Fruit fly (Drosophila melanogaster) whole organism, embryonic: ENCODE results near the gene lectin-37Da.

Experiments used
- Antp ChIP-seq: fragments of 200-800 bp; sonication (Bioruptor generic); optimal IDR thresholded peaks from 3 replicates; lab custom pipeline; 2016; ENCODE audit warnings: missing biosample characterization, missing genetic modification characterization
- Atf6 ChIP-seq: fragments of 200-800 bp; sonication (Bioruptor generic); IDR thresholded peaks from 2 replicates; pipeline ENCODE4 v1.3.6; 2022; ENCODE audit warnings: missing biosample characterization, missing genetic modification characterization
- Awh ChIP-seq: fragments of 200-800 bp; sonication (Bioruptor generic); IDR thresholded peaks from 2 replicates; pipeline ENCODE4, ENCODE4 v1.3.6; 2022; ENCODE audit warnings: missing biosample characterization, missing genetic modification characterization
- CG10366 ChIP-seq: fragments of 200-800 bp; sonication (Bioruptor generic); IDR thresholded peaks from 2 replicates; pipeline ENCODE4 v1.3.6; 2022; ENCODE audit warnings: missing biosample characterization, missing genetic modification characterization
- CG10462 ChIP-seq: fragments of 200-800 bp; sonication (Bioruptor generic); optimal IDR thresholded peaks from 2 replicates; lab custom pipeline; 2016; ENCODE audit warnings: missing biosample characterization, missing genetic modification characterization
- CG10543 ChIP-seq: fragments of 200-800 bp; sonication (Bioruptor generic); optimal IDR thresholded peaks from 3 replicates; lab custom pipeline; 2017; ENCODE audit warnings: missing biosample characterization, mild to moderate bottlenecking, missing genetic modification characterization, moderate library complexity
- CG12219 ChIP-seq: fragments of 200-800 bp; sonication (Bioruptor generic); optimal IDR thresholded peaks from 3 replicates; lab custom pipeline; 2018; ENCODE audit warnings: missing biosample characterization, mild to moderate bottlenecking, missing genetic modification characterization
- CG12769 ChIP-seq: fragments of 200-800 bp; sonication (Bioruptor generic); optimal IDR thresholded peaks from 2 replicates; lab custom pipeline; 2019; ENCODE audit warnings: missing biosample characterization, mild to moderate bottlenecking, missing genetic modification characterization, moderate library complexity
- CG15011 ChIP-seq: fragments of 200-800 bp; sonication (Bioruptor generic); optimal IDR thresholded peaks from 3 replicates; lab custom pipeline; 2018; ENCODE audit warnings: missing biosample characterization, mild to moderate bottlenecking, missing genetic modification characterization
- CG15073 ChIP-seq: fragments of 200-800 bp; sonication (Bioruptor generic); optimal IDR thresholded peaks from 2 replicates; lab custom pipeline; 2016; ENCODE audit warnings: missing biosample characterization, missing genetic modification characterization
- CG16863 ChIP-seq: fragments of 200-800 bp; sonication (Bioruptor generic); optimal IDR thresholded peaks from 3 replicates; lab custom pipeline; 2016; ENCODE audit warnings: missing biosample characterization, missing genetic modification characterization
- CG18764 ChIP-seq: fragments of 200-800 bp; sonication (Bioruptor generic); optimal IDR thresholded peaks from 3 replicates; lab custom pipeline; 2016; ENCODE audit warnings: missing biosample characterization, missing genetic modification characterization
- CG2120 ChIP-seq: fragments of 200-800 bp; sonication (Bioruptor generic); optimal IDR thresholded peaks from 3 replicates; lab custom pipeline; 2016; ENCODE audit warnings: missing biosample characterization, missing genetic modification characterization
- CG2199 ChIP-seq: fragments of 200-800 bp; sonication (Bioruptor generic); IDR thresholded peaks from 3 replicates; pipeline ENCODE4 v1.3.6; 2022; ENCODE audit warnings: missing biosample characterization, missing genetic modification characterization
- CG2202 ChIP-seq: fragments of 200-800 bp; sonication (Bioruptor generic); optimal IDR thresholded peaks from 2 replicates; lab custom pipeline; 2018; ENCODE audit warnings: missing biosample characterization, mild to moderate bottlenecking, missing genetic modification characterization
- CG3163 ChIP-seq: fragments of 200-800 bp; sonication (Bioruptor generic); optimal IDR thresholded peaks from 3 replicates; lab custom pipeline; 2016; ENCODE audit warnings: missing biosample characterization, missing genetic modification characterization
- CG43689 ChIP-seq: fragments of 200-800 bp; sonication (Bioruptor generic); IDR thresholded peaks from 2 replicates; pipeline ENCODE4 v1.3.6; 2022; ENCODE audit warnings: missing biosample characterization, missing genetic modification characterization
- CG4617 ChIP-seq: fragments of 200-800 bp; sonication (Bioruptor generic); optimal IDR thresholded peaks from 3 replicates; lab custom pipeline; 2016; ENCODE audit warnings: missing biosample characterization, missing genetic modification characterization, borderline replicate concordance
- CG4854 ChIP-seq: fragments of 200-800 bp; sonication (Bioruptor generic); optimal IDR thresholded peaks from 2 replicates; lab custom pipeline; 2016; ENCODE audit warnings: missing biosample characterization, missing genetic modification characterization, inconsistent platforms
- CG6791 ChIP-seq: fragments of 200-800 bp; sonication (Bioruptor generic); IDR thresholded peaks from 3 replicates; pipeline ENCODE4 v1.3.6; 2022; ENCODE audit warnings: missing biosample characterization, missing genetic modification characterization; ENCODE audit not compliant: partially characterized antibody
- CG7556 ChIP-seq: fragments of 200-800 bp; sonication (Bioruptor generic); optimal IDR thresholded peaks from 2 replicates; lab custom pipeline; 2017; ENCODE audit warnings: missing biosample characterization, mild to moderate bottlenecking, missing genetic modification characterization
- CoRest ChIP-seq: fragments of 200-800 bp; sonication (Bioruptor generic); optimal IDR thresholded peaks from 3 replicates; lab custom pipeline; 2018; ENCODE audit warnings: missing biosample characterization, mild to moderate bottlenecking, missing genetic modification characterization, moderate library complexity
- Dad ChIP-seq: fragments of 200-800 bp; sonication (Bioruptor generic); optimal IDR thresholded peaks from 3 replicates; lab custom pipeline; 2016; ENCODE audit warnings: missing biosample characterization, missing genetic modification characterization
- Dbx ChIP-seq: fragments of 200-800 bp; sonication (Bioruptor generic); IDR thresholded peaks from 3 replicates; pipeline ENCODE4 v1.3.6; 2022; ENCODE audit warnings: missing biosample characterization, missing genetic modification characterization
- Dip2 ChIP-seq: fragments of 200-800 bp; sonication (Bioruptor generic); IDR thresholded peaks from 2 replicates; pipeline ENCODE4 v1.3.6; 2022; ENCODE audit warnings: missing biosample characterization, missing genetic modification characterization
- Dref ChIP-seq: fragments of 200-800 bp; sonication (Bioruptor generic); IDR thresholded peaks from 2 replicates; pipeline ENCODE4 v1.3.6; 2022; ENCODE audit warnings: missing biosample characterization, missing genetic modification characterization
- Gsc ChIP-seq: fragments of 200-800 bp; sonication (Bioruptor generic); IDR thresholded peaks from 2 replicates; pipeline ENCODE4 v1.3.6; 2022; ENCODE audit warnings: missing biosample characterization, missing genetic modification characterization
- Hr78 ChIP-seq, 2 experiments: fragments of 200-800 bp in 1 of 2; fragments of >200 bp in 1 of 2; sonication (Bioruptor generic) in 1 of 2; optimal IDR thresholded peaks; 2 replicates each; lab custom pipeline; 2017 to 2019; ENCODE audit warnings: missing biosample characterization in 2 of 2, missing genetic modification characterization in 2 of 2, mild to moderate bottlenecking in 1 of 2, moderate library complexity in 1 of 2
- MTF-1 ChIP-seq: fragments of 200-800 bp; sonication (Bioruptor generic); optimal IDR thresholded peaks from 2 replicates; lab custom pipeline; 2018; ENCODE audit warnings: missing biosample characterization, mild to moderate bottlenecking, missing genetic modification characterization, borderline replicate concordance
- NfI ChIP-seq: fragments of 200-800 bp; sonication (Bioruptor generic); optimal IDR thresholded peaks from 3 replicates; lab custom pipeline; 2018; ENCODE audit warnings: missing biosample characterization, mild to moderate bottlenecking, missing genetic modification characterization, moderate library complexity
- Rfx ChIP-seq: fragments of 200-800 bp; sonication (Bioruptor generic); IDR thresholded peaks from 2 replicates; pipeline ENCODE4 v1.3.6; 2022; ENCODE audit warnings: missing biosample characterization, missing genetic modification characterization
- Sry-δ ChIP-seq: fragments of 200-800 bp; sonication (Bioruptor generic); optimal IDR thresholded peaks from 2 replicates; lab custom pipeline; 2016; ENCODE audit warnings: missing biosample characterization, missing genetic modification characterization
- ab ChIP-seq: fragments of 200-800 bp; sonication (Bioruptor generic); optimal IDR thresholded peaks from 2 replicates; lab custom pipeline; 2016; ENCODE audit warnings: missing biosample characterization, missing genetic modification characterization
- bsh ChIP-seq, 2 experiments: fragments of 200-800 bp; sonication (Bioruptor generic); optimal IDR thresholded peaks; 2 replicates each; lab custom pipeline; 2017 to 2018; ENCODE audit warnings: mild to moderate bottlenecking in 2 of 2, missing biosample characterization in 2 of 2, missing genetic modification characterization in 2 of 2, moderate library complexity in 1 of 2
- chinmo ChIP-seq: fragments of 200-800 bp; sonication (Bioruptor generic); IDR thresholded peaks from 4 replicates; pipeline ENCODE4 v1.3.6; 2022; ENCODE audit warnings: missing biosample characterization, missing genetic modification characterization; ENCODE audit not compliant: partially characterized antibody
- ci ChIP-seq: fragments of 200-800 bp; sonication (Bioruptor generic); IDR thresholded peaks from 3 replicates; pipeline ENCODE4 v1.3.6; 2022; ENCODE audit warnings: missing biosample characterization, missing genetic modification characterization
- cwo ChIP-seq: fragments of 200-800 bp; sonication (Bioruptor generic); optimal IDR thresholded peaks from 3 replicates; lab custom pipeline; 2017; ENCODE audit warnings: missing biosample characterization, missing genetic modification characterization, mild to moderate bottlenecking, moderate library complexity, missing genetic modification reagents
- ftz-f1 ChIP-seq: fragments of 200-800 bp; sonication (Bioruptor generic); optimal IDR thresholded peaks from 2 replicates; lab custom pipeline; 2016; ENCODE audit warnings: missing biosample characterization, missing genetic modification characterization
- lola ChIP-seq, 3 experiments: fragments of >200 bp in 2 of 3; fragments of 200-800 bp in 1 of 3; sonication (Bioruptor generic) in 1 of 3; optimal IDR thresholded peaks; 2 replicates each; lab custom pipeline; 2017 to 2019; ENCODE audit warnings: missing biosample characterization in 3 of 3, missing genetic modification characterization in 3 of 3, mild to moderate bottlenecking in 1 of 3, moderate library complexity in 1 of 3
- org-1 ChIP-seq: fragments of 200-800 bp; sonication (Bioruptor generic); optimal IDR thresholded peaks from 2 replicates; lab custom pipeline; 2017; ENCODE audit warnings: missing biosample characterization, missing genetic modification characterization
- repo ChIP-seq: fragments of 200-800 bp; sonication (Bioruptor generic); optimal IDR thresholded peaks from 2 replicates; lab custom pipeline; 2016; ENCODE audit warnings: missing biosample characterization, missing genetic modification characterization
- sr ChIP-seq: fragments of 200-800 bp; sonication (Bioruptor generic); IDR thresholded peaks from 3 replicates; pipeline ENCODE4 v1.3.6; 2022; ENCODE audit warnings: missing biosample characterization, missing genetic modification characterization
- sug ChIP-seq: fragments of 200-800 bp; optimal IDR thresholded peaks from 2 replicates; lab custom pipeline; 2019; ENCODE audit warnings: missing biosample characterization, mild to moderate bottlenecking, missing genetic modification characterization, moderate library complexity
- tap ChIP-seq: fragments of 200-800 bp; optimal IDR thresholded peaks from 3 replicates; lab custom pipeline; 2019; ENCODE audit warnings: missing biosample characterization, mild to moderate bottlenecking, missing genetic modification characterization, moderate library complexity
- tin ChIP-seq: fragments of 200-800 bp; sonication (Bioruptor generic); optimal IDR thresholded peaks from 3 replicates; lab custom pipeline; 2016; ENCODE audit warnings: missing biosample characterization, missing genetic modification characterization

The lectin-37Da gene

dm6 chr2L:19398317-19399234 lies 19.5 kb upstream of the lectin-37Da start, which contains the start of gene CG17544 (continued):
- TF ChIP-seq Antp (GFP tag; lab: Kevin White, UChicago) (peak; percentile 57), Awh (no peak)
- TF ChIP-seq, all 482 proteins: peak for 310

dm6 chr2L:19401914-19402313 lies 16.2 kb upstream of the lectin-37Da start:
- TF ChIP-seq CG2120 = no peak
- TF ChIP-seq CG6791 (GFP tag; lab: Robert Waterston, UW) = 0 out of 3 replicates have a peak, but pooled peaks have one; percentile 22
- TF ChIP-seq cwo (GFP tag; lab: Kevin White, UChicago) = peak; percentile 68
- peak; percentile 24 for TF ChIP-seq CG10543 (GFP tag; lab: Kevin White, UChicago)
- TF ChIP-seq CoRest (tag; lab: Kevin White, UChicago) = no peak
- TF ChIP-seq NfI (GFP tag; lab: Kevin White, UChicago) = peak; percentile 22
- TF ChIP-seq CG15011 (GFP tag; lab: Kevin White, UChicago) = no peak
- TF ChIP-seq CG12769 (tag; lab: Kevin White, UChicago) = peak; percentile 59
- TF ChIP-seq Dbx (GFP tag; lab: Robert Waterston, UW) = no peak
- TF ChIP-seq MTF-1 = peak; percentile 39

- TF ChIP-seq CG4854 (GFP tag; lab: Kevin White, UChicago) (no peak), ab (GFP tag; lab: Kevin White, UChicago) (no peak), CoRest (tag; lab: Kevin White, UChicago) (no peak), Dref (GFP tag; lab: Robert Waterston, UW) (no peak), sr (GFP tag; lab: Robert Waterston, UW) (peak; percentile 55; the same call in 1 of the 3 replicates), CG7556 (no peak), repo (GFP tag; lab: Kevin White, UChicago) (no peak), Sry-δ (no peak), ci (GFP tag; lab: Robert Waterston, UW) (0 out of 3 replicates have a peak, but pooled peaks have one; percentile 13), CG18764 (GFP tag; lab: Kevin White, UChicago) (no peak), CG10462 (no peak), bsh (GFP tag; optimal IDR thresholded peaks at IDR 0.05; lab: Kevin White, UChicago) (no peak), org-1 (GFP tag; lab: Kevin White, UChicago) (no peak), sug (tag; lab: Kevin White, UChicago) (no peak), Dad (GFP tag; lab: Kevin White, UChicago) (no peak), CG2202 (tag; lab: Kevin White, UChicago) (no peak), tap (no peak), Hr78 (GFP tag; optimal IDR thresholded peaks at IDR 0.05; lab: Kevin White, UChicago) (peak in 1 of 2 experiments; percentile 54), CG2199 (GFP tag; lab: Robert Waterston, UW) (no peak), ftz-f1 (GFP tag; lab: Kevin White, UChicago) (peak; percentile 78), tin (GFP tag; lab: Kevin White, UChicago) (no peak), chinmo (GFP tag; lab: Robert Waterston, UW) (0 out of 4 replicates have a peak, but pooled peaks have one; percentile 29), CG12219 (GFP tag; lab: Kevin White, UChicago) (no peak), CG3163 (GFP tag; lab: Kevin White, UChicago) (no peak), Rfx (0 out of 2 replicates have a peak, but pooled peaks have one; percentile 5), Atf6 (no peak), Gsc (GFP tag; lab: Robert Waterston, UW) (no peak), CG4617 (GFP tag; lab: Kevin White, UChicago) (no peak), CG12769 (tag; lab: Kevin White, UChicago) (peak; percentile 7), CG16863 (GFP tag; lab: Kevin White, UChicago) (no peak), CG15073 (GFP tag; lab: Kevin White, UChicago) (no peak), lola (GFP tag; optimal IDR thresholded peaks at IDR 0.05; lab: Kevin White, UChicago) (no peak), CG43689 (no peak), CG10366 (GFP tag; lab: Robert Waterston, UW) (no peak), Dip2 (GFP tag; lab: Robert Waterston, UW) (no peak)
Observed at dm6 chr2L:19402667-19403066, 15.4 kb upstream of the lectin-37Da start.
